Fruit fly (Drosophila melanogaster): ENCODE measurements around the gene CG6865.

Gene CG6865

dm6 chr3L:18869035-18869826, 5.8 kb downstream of the CG6865 start, which contains the start of gene Grx1 (continued):
- TF ChIP-seq esg (GFP tag; conservative IDR thresholded peaks at IDR 0.05): no peak; the same call in 1 of the 2 replicates
- TF ChIP-seq Neu2 (GFP tag; optimal IDR thresholded peaks at IDR 0.05; ENCODE audit: borderline replicate concordance): no peak
- TF ChIP-seq Hr39 (optimal IDR thresholded peaks at IDR 0.05): no peak
- no peak for TF ChIP-seq unc-4 (GFP tag; IDR thresholded peaks at IDR 0.05; ENCODE audit: partially characterized antibody)
- no peak for TF ChIP-seq CG12299 (tag; optimal IDR thresholded peaks at IDR 0.05)
- no peak for TF ChIP-seq Bgb (GFP tag; IDR thresholded peaks at IDR 0.05; ENCODE audit: partially characterized antibody)
- TF ChIP-seq grn (GFP tag; optimal IDR thresholded peaks at IDR 0.05): peak; percentile 98
- no peak for TF ChIP-seq Ravus (GFP tag; IDR thresholded peaks at IDR 0.05)
- TF ChIP-seq hb (GFP tag; IDR thresholded peaks at IDR 0.05; ENCODE audit: partially characterized antibody): no peak
- peak; percentile 10 for TF ChIP-seq CG4282 (GFP tag; optimal IDR thresholded peaks at IDR 0.05)
- TF ChIP-seq oc (tag; optimal IDR thresholded peaks at IDR 0.05): peak; percentile 0
- TF ChIP-seq Hsf (GFP tag; optimal IDR thresholded peaks at IDR 0.05): peak; percentile 63
- no peak for TF ChIP-seq wor (GFP tag; IDR thresholded peaks at IDR 0.05)
- no peak for TF ChIP-seq CG32767 (GFP tag; IDR thresholded peaks at IDR 0.05)
- 0 out of 3 replicates have a peak, but pooled peaks have one; percentile 38 for TF ChIP-seq ci (GFP tag; IDR thresholded peaks at IDR 0.05)
- peak; percentile 44 for TF ChIP-seq Chrac-16 (GFP tag; optimal IDR thresholded peaks at IDR 0.05)
- TF ChIP-seq CG10267 (tag; optimal IDR thresholded peaks at IDR 0.05): peak; percentile 62
- TF ChIP-seq CG2889 (GFP tag; IDR thresholded peaks at IDR 0.05): no peak
- TF ChIP-seq Hr51 (GFP tag; optimal IDR thresholded peaks at IDR 0.05): peak; percentile 16 to 64
- peak; percentile 63 for TF ChIP-seq CG8924 (tag; optimal IDR thresholded peaks at IDR 0.05)
- no peak for TF ChIP-seq CG7271 (tag; optimal IDR thresholded peaks at IDR 0.05)
- peak; percentile 40 for TF ChIP-seq Ssrp (tag; optimal IDR thresholded peaks at IDR 0.05)
- no peak for TF ChIP-seq eve (GFP tag; optimal IDR thresholded peaks at IDR 0.05)
- TF ChIP-seq Med (GFP tag): peak; percentile 83
- TF ChIP-seq Asciz (GFP tag; optimal IDR thresholded peaks at IDR 0.05): peak; percentile 50
- no peak for TF ChIP-seq Eip74EF (GFP tag; optimal IDR thresholded peaks at IDR 0.05)
- peak; percentile 54 for TF ChIP-seq CG4617 (GFP tag; optimal IDR thresholded peaks at IDR 0.05; ENCODE audit: borderline replicate concordance)
- no peak for TF ChIP-seq CG4360 (GFP tag; IDR thresholded peaks at IDR 0.05)
- TF ChIP-seq crp (GFP tag; optimal IDR thresholded peaks at IDR 0.05): peak; percentile 49 to 90
- no peak for TF ChIP-seq CG5953 (GFP tag; IDR thresholded peaks at IDR 0.05)
- peak; percentile 77 for TF ChIP-seq CG12391 (tag; optimal IDR thresholded peaks at IDR 0.05)
- TF ChIP-seq gem (tag; optimal IDR thresholded peaks at IDR 0.05): peak; percentile 75
- peak; percentile 35 for TF ChIP-seq CG13894 (tag; optimal IDR thresholded peaks at IDR 0.05)
- peak; percentile 95 for TF ChIP-seq sens (GFP tag)
- no peak for TF ChIP-seq CG11085 (GFP tag; IDR thresholded peaks at IDR 0.05)
- no peak for TF ChIP-seq pb (GFP tag; optimal IDR thresholded peaks at IDR 0.05)
- TF ChIP-seq Sry-β (GFP tag; optimal IDR thresholded peaks at IDR 0.05): no peak
- TF ChIP-seq Tbp (GFP tag; optimal IDR thresholded peaks at IDR 0.05): no peak
- TF ChIP-seq CG43689 (GFP tag; IDR thresholded peaks at IDR 0.05): no peak
- TF ChIP-seq CG6272 (GFP tag; IDR thresholded peaks at IDR 0.05): no peak

dm6 chr3L:18870027-18870426, 6.6 kb downstream of the CG6865 start, which contains the start of gene Blos3:
TSS of gene Blos3 (plus strand) at chr3L:18870224.
- TF ChIP-seq emc (GFP tag; optimal IDR thresholded peaks at IDR 0.05) (peak; percentile 26), CG15601 (tag; optimal IDR thresholded peaks at IDR 0.05) (peak; percentile 6), Hand (GFP tag; optimal IDR thresholded peaks at IDR 0.05) (no peak), zfh1 (GFP tag; IDR thresholded peaks at IDR 0.05) (0 out of 3 replicates have a peak, but pooled peaks have one; percentile 34), HHEX (GFP tag; optimal IDR thresholded peaks at IDR 0.05) (peak; percentile 37), Dad (GFP tag; optimal IDR thresholded peaks at IDR 0.05) (peak; percentile 15), eyg (GFP tag; optimal IDR thresholded peaks at IDR 0.05) (peak; percentile 21), Dll (GFP tag; IDR thresholded peaks at IDR 0.05; ENCODE audit: partially characterized antibody) (no peak), bbx (GFP tag; IDR thresholded peaks at IDR 0.05; ENCODE audit: partially characterized antibody) (no peak), Atf3 (GFP tag; optimal IDR thresholded peaks at IDR 0.05) (peak; percentile 9), CoRest (tag; optimal IDR thresholded peaks at IDR 0.05) (peak; percentile 54)
